Worm (Caenorhabditis elegans): ENCODE measurements around the gene dod-20.

DNA sequence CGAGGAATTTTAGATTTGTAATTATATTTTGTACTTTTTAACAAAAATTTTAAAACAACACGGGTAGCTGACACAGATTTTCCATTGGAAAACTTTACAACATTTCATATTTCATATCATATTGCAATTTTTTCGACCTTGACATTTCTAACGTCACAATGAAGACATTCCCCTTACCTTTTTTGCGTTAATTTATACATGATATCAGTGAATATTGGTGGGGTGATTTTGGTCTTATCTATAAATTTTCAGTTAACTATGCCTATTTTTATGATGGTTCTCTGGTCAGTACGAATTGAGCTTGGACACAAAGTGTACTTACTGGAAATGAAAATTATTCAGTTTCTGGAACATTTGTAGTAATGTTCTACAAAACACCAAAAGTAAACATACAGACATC lies 37.7 kb upstream of the dod-20 start:
- TF ChIP-seq unc-62 (GFP tag; optimal IDR thresholded peaks at IDR 0.05), result no peak
- TF ChIP-seq nhr-237 (tag; optimal IDR thresholded peaks at IDR 0.05), result no peak
- TF ChIP-seq pha-4 (tag; optimal IDR thresholded peaks at IDR 0.05), result no peak
- no peak for TF ChIP-seq skn-1 (tag; optimal IDR thresholded peaks at IDR 0.05)
- no peak for TF ChIP-seq R02D3.7 (tag; optimal IDR thresholded peaks at IDR 0.05)
- TF ChIP-seq daf-12 (tag; optimal IDR thresholded peaks at IDR 0.05), result no peak
